Worm (Caenorhabditis elegans) whole organism, L4/young adult: ENCODE measurements around the gene pals-16.

Experiments
- W03F9.2 ChIP-seq: fragments of 150-350 bp; optimal IDR thresholded peaks from 2 replicates; lab custom pipeline; 2014; ENCODE audit warnings: missing biosample characterization, missing genetic modification characterization
- dao-5 ChIP-seq: sonication (generic microtip); optimal IDR thresholded peaks from 2 replicates; lab custom pipeline; 2016; ENCODE audit warnings: missing genotype, missing genetic modification characterization, moderate library complexity, missing compliant biosample characterization
- him-1 ChIP-seq: sonication (generic microtip); optimal IDR thresholded peaks from 2 replicates; lab custom pipeline; 2016; ENCODE audit warnings: missing genotype, missing genetic modification reagents, missing genetic modification characterization, missing compliant biosample characterization

- TF ChIP-seq him-1 (tag; lab: Kevin White, UChicago), result no peak
- TF ChIP-seq W03F9.2 (tag; lab: Kevin White, UChicago), result no peak
- no peak for TF ChIP-seq dao-5 (tag; lab: Kevin White, UChicago)
Observed at ce11 chrIII:1350745-1351144, 49.0 kb upstream of the pals-16 start, which contains the start of gene Y82E9BL.3.
